Fruit fly (Drosophila melanogaster): ENCODE measurements around the gene CG12746.

- TF ChIP-seq fkh (GFP tag; optimal IDR thresholded peaks at IDR 0.05) (peak; percentile 56), CG6792 (GFP tag; optimal IDR thresholded peaks at IDR 0.05) (no peak), Sox102F (GFP tag; optimal IDR thresholded peaks at IDR 0.05) (no peak), vri (GFP tag; optimal IDR thresholded peaks at IDR 0.05) (peak; percentile 96), CG3919 (GFP tag; optimal IDR thresholded peaks at IDR 0.05) (no peak), dsx (GFP tag; optimal IDR thresholded peaks at IDR 0.05; ENCODE audit: poor library complexity, severe bottlenecking) (peak; percentile 75), topi (GFP tag; optimal IDR thresholded peaks at IDR 0.05) (no peak)
Measured at dm6 chr3R:5600361-5601043, 35.8 kb downstream of the CG12746 start.

Data from whole organism, prepupa.